Worm (Caenorhabditis elegans) whole organism, L2 larva: ENCODE measurements around the gene efk-1.
A peak's percentile ranks its signal among the peaks of the same experiment; 100 is the strongest.

Source experiments
- C34F6.9 ChIP-seq: fragments of 150-350 bp; optimal IDR thresholded peaks from 2 replicates; lab custom pipeline; 2014; ENCODE audit warnings: missing biosample characterization, missing genetic modification characterization
- F13H6.1 ChIP-seq: sonication (generic microtip); optimal IDR thresholded peaks from 2 replicates; lab custom pipeline; 2016; ENCODE audit warnings: missing genetic modification characterization, missing compliant biosample characterization
- ZK546.5 ChIP-seq: sonication (generic microtip); optimal IDR thresholded peaks from 2 replicates; lab custom pipeline; 2017; ENCODE audit warnings: missing biosample characterization, missing genetic modification characterization
- ceh-16 ChIP-seq: fragments of 150-350 bp; optimal IDR thresholded peaks from 2 replicates; lab custom pipeline; 2014; ENCODE audit warnings: missing biosample characterization, missing genetic modification characterization
- fos-1 ChIP-seq: fragments of 150-350 bp; optimal IDR thresholded peaks from 2 replicates; lab custom pipeline; 2014; ENCODE audit warnings: missing biosample characterization, missing genetic modification characterization
- lin-13 ChIP-seq: fragments of 150-350 bp; optimal IDR thresholded peaks from 2 replicates; lab custom pipeline; 2014; ENCODE audit warnings: missing biosample characterization, missing genetic modification reagents, missing genetic modification characterization
- lin-39 ChIP-seq: fragments of 150-350 bp; optimal IDR thresholded peaks from 2 replicates; lab custom pipeline; 2014; ENCODE audit warnings: missing biosample characterization, missing genetic modification reagents, missing genetic modification characterization
- lsy-2 ChIP-seq, 2 experiments: fragments of 150-350 bp in 1 of 2; sonication (generic microtip) in 1 of 2; optimal IDR thresholded peaks; 2 replicates each; lab custom pipeline; 2014 to 2017; ENCODE audit warnings: missing biosample characterization in 2 of 2, missing genetic modification characterization in 2 of 2
- mdl-1 ChIP-seq, 2 experiments: fragments of 150-350 bp in 1 of 2; sonication (generic microtip) in 1 of 2; optimal IDR thresholded peaks; 2 replicates each; lab custom pipeline; 2017; ENCODE audit warnings: missing biosample characterization in 2 of 2, missing genetic modification characterization in 2 of 2
- nhr-237 ChIP-seq: fragments of 150-350 bp; optimal IDR thresholded peaks from 2 replicates; lab custom pipeline; 2014; ENCODE audit warnings: missing biosample characterization, missing genetic modification characterization
- nhr-77 ChIP-seq: fragments of 150-350 bp; optimal IDR thresholded peaks from 2 replicates; lab custom pipeline; 2014; ENCODE audit warnings: missing biosample characterization, missing genetic modification characterization
- snpc-4 ChIP-seq: fragments of 150-350 bp; optimal IDR thresholded peaks from 2 replicates; lab custom pipeline; 2014; ENCODE audit warnings: missing biosample characterization, missing genetic modification characterization
- unc-62 ChIP-seq: fragments of 150-350 bp; optimal IDR thresholded peaks from 2 replicates; lab custom pipeline; 2014; ENCODE audit warnings: missing biosample characterization, missing genetic modification reagents, missing genetic modification characterization
- ztf-11 ChIP-seq: sonication (generic microtip); optimal IDR thresholded peaks from 2 replicates; lab custom pipeline; 2017; ENCODE audit warnings: missing biosample characterization, missing genetic modification characterization

DNA sequence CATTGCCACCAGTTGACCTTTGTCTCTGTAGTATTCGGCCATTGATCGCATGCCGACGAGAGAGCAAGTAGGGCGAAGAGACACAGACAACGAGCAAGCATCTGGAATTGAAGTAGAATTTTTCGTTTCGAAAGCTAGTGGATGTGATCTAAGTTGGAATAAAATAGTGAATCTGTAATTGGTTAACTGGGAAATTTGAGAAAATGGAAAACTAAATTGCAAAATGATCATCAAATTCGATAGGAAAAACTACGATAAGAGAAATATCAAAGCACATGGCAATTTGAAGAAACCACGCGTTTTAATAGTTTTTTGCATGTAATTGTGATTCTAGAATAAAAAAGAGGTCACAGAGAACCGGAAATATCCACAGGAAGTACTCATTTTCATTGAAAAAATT lies 8.4 kb upstream of the efk-1 start, which contains the start of gene F42A10.6:
- TF ChIP-seq snpc-4 (tag; lab: Kevin White, UChicago) (no peak), lin-13 (GFP tag; lab: Kevin White, UChicago) (no peak), nhr-237 (tag; lab: Kevin White, UChicago) (no peak), C34F6.9 (no peak), F13H6.1 (no peak), unc-62 (GFP tag; lab: Kevin White, UChicago) (no peak), ceh-16 (no peak), lin-39 (tag; lab: Kevin White, UChicago) (no peak), nhr-77 (tag; lab: Kevin White, UChicago) (no peak), ztf-11 (tag; lab: Kevin White, UChicago) (no peak), mdl-1 (tag; optimal IDR thresholded peaks at IDR 0.05; lab: Kevin White, UChicago) (no peak), fos-1 (tag; lab: Kevin White, UChicago) (peak; percentile 23), lsy-2 (tag; optimal IDR thresholded peaks at IDR 0.05; lab: Kevin White, UChicago) (no peak), ZK546.5 (tag; lab: Kevin White, UChicago) (no peak)
